Worm (Caenorhabditis elegans) whole organism, young adult: ENCODE measurements around the gene vhp-1.

Source experiments
- B0035.1 ChIP-seq: sonication (generic microtip); optimal IDR thresholded peaks from 2 replicates; lab custom pipeline; 2016; ENCODE audit warnings: missing genetic modification characterization, mild to moderate bottlenecking, missing compliant biosample characterization, missing genotype, missing genetic modification reagents
- B0336.3 ChIP-seq: fragments of 200-800 bp; sonication (Bioruptor generic); IDR thresholded peaks from 2 replicates; pipeline ENCODE4 v1.3.6; 2022; ENCODE audit warnings: missing genetic modification characterization, missing compliant biosample characterization
- D2030.7 ChIP-seq: fragments of 200-800 bp; sonication (Bioruptor generic); IDR thresholded peaks from 2 replicates; pipeline ENCODE4 v1.3.6; 2022; ENCODE audit warnings: missing genetic modification reagents, missing genetic modification characterization, missing compliant biosample characterization
- F37B4.10 ChIP-seq: fragments of 200-800 bp; sonication (Bioruptor generic); IDR thresholded peaks from 2 replicates; pipeline ENCODE4 v1.3.6; 2022; ENCODE audit warnings: missing genetic modification characterization, missing compliant biosample characterization
- K11D2.4 ChIP-seq: fragments of 200-800 bp; sonication (Bioruptor generic); IDR thresholded peaks from 2 replicates; pipeline ENCODE4 v1.3.6; 2022; ENCODE audit warnings: missing genetic modification reagents, missing genetic modification characterization, missing compliant biosample characterization
- T26A5.8 ChIP-seq: sonication (generic microtip); optimal IDR thresholded peaks from 2 replicates; lab custom pipeline; 2016; ENCODE audit warnings: missing genetic modification characterization, missing compliant biosample characterization
- Y56A3A.18 ChIP-seq: fragments of 200-800 bp; sonication (Bioruptor generic); IDR thresholded peaks from 2 replicates; pipeline ENCODE4 v1.3.6; 2022; ENCODE audit warnings: missing genetic modification reagents, missing genetic modification characterization, missing compliant biosample characterization
- atf-7 ChIP-seq: sonication (generic microtip); optimal IDR thresholded peaks from 2 replicates; lab custom pipeline; 2017; ENCODE audit warnings: mild to moderate bottlenecking, missing genetic modification characterization, missing compliant biosample characterization
- bed-2 ChIP-seq: fragments of 200-800 bp; sonication (Bioruptor generic); IDR thresholded peaks from 2 replicates; pipeline ENCODE4 v1.3.6; 2022; ENCODE audit warnings: missing genetic modification reagents, missing genetic modification characterization, missing compliant biosample characterization
- cebp-1 ChIP-seq, 2 experiments: fragments of 200-800 bp in 1 of 2; sonication (Bioruptor generic) in 1 of 2; sonication (generic microtip) in 1 of 2; IDR thresholded peaks in 1 of 2; optimal IDR thresholded peaks in 1 of 2; 2 replicates each; pipeline versions ENCODE4 v1.3.6 to Lab custom; 2017 to 2022; ENCODE audit warnings: missing compliant biosample characterization in 2 of 2, missing genetic modification characterization in 2 of 2, mild to moderate bottlenecking in 1 of 2, missing genetic modification reagents in 1 of 2, moderate library complexity in 1 of 2
- cebp-2 ChIP-seq: fragments of 200-800 bp; sonication (Bioruptor generic); IDR thresholded peaks from 2 replicates; pipeline ENCODE4 v1.3.6; 2022; ENCODE audit warnings: missing genetic modification characterization, missing compliant biosample characterization
- ceh-91 ChIP-seq: fragments of 200-800 bp; sonication (Bioruptor generic); IDR thresholded peaks from 2 replicates; pipeline ENCODE4 v1.3.6; 2022; ENCODE audit warnings: missing genetic modification reagents, missing genetic modification characterization, missing compliant biosample characterization
- gei-17 ChIP-seq: fragments of 200-800 bp; sonication (Bioruptor generic); optimal IDR thresholded peaks from 2 replicates; lab custom pipeline; 2018; ENCODE audit warnings: mild to moderate bottlenecking, missing genetic modification characterization, missing compliant biosample characterization
- hmg-1.2 ChIP-seq: fragments of 200-800 bp; sonication (Bioruptor generic); IDR thresholded peaks from 2 replicates; pipeline ENCODE4 v1.3.6; 2022; ENCODE audit warnings: missing genetic modification reagents, missing genetic modification characterization, missing compliant biosample characterization
- let-526 ChIP-seq: fragments of 200-800 bp; sonication (Bioruptor generic); IDR thresholded peaks from 2 replicates; pipeline ENCODE4 v1.3.6; 2022; ENCODE audit warnings: missing genetic modification reagents, missing genetic modification characterization, missing compliant biosample characterization
- lin-26 ChIP-seq: fragments of 200-800 bp; sonication (Bioruptor generic); IDR thresholded peaks from 2 replicates; pipeline ENCODE4 v1.3.6; 2022; ENCODE audit warnings: missing genetic modification reagents, missing genetic modification characterization, missing compliant biosample characterization
- lin-54 ChIP-seq: fragments of 200-800 bp; sonication (Bioruptor generic); optimal IDR thresholded peaks from 2 replicates; lab custom pipeline; 2018; ENCODE audit warnings: mild to moderate bottlenecking, missing genetic modification characterization, missing compliant biosample characterization
- lir-1 ChIP-seq: fragments of 200-800 bp; sonication (Bioruptor generic); conservative IDR thresholded peaks from 2 replicates; pipeline ENCODE4 v1.3.6; 2022; ENCODE audit warnings: missing genetic modification reagents, missing genetic modification characterization, missing compliant biosample characterization
- lsl-1 ChIP-seq: fragments of 200-800 bp; sonication (Bioruptor generic); optimal IDR thresholded peaks from 2 replicates; lab custom pipeline; 2018; ENCODE audit warnings: mild to moderate bottlenecking, missing genetic modification characterization, moderate library complexity, missing compliant biosample characterization
- lsy-27 ChIP-seq: sonication (generic microtip); optimal IDR thresholded peaks from 2 replicates; lab custom pipeline; 2017; ENCODE audit warnings: missing genetic modification characterization, mild to moderate bottlenecking, missing compliant biosample characterization, antibody characterized with exemption, missing genotype, borderline replicate concordance; ENCODE audit not compliant: insufficient read depth
- nfya-2 ChIP-seq: fragments of 200-800 bp; sonication (Bioruptor generic); IDR thresholded peaks from 2 replicates; pipeline ENCODE4 v1.3.6; 2022; ENCODE audit warnings: missing genetic modification reagents, missing genetic modification characterization, missing compliant biosample characterization
- nfyb-1 ChIP-seq: fragments of 200-800 bp; sonication (Bioruptor generic); IDR thresholded peaks from 2 replicates; pipeline ENCODE4 v1.3.6; 2022; ENCODE audit warnings: missing genetic modification reagents, missing genetic modification characterization, missing compliant biosample characterization
- nhr-179 ChIP-seq: sonication (generic microtip); optimal IDR thresholded peaks from 2 replicates; lab custom pipeline; 2016; ENCODE audit warnings: mild to moderate bottlenecking, missing genetic modification characterization, missing compliant biosample characterization
- nhr-90 ChIP-seq: sonication (generic microtip); optimal IDR thresholded peaks from 2 replicates; lab custom pipeline; 2016; ENCODE audit warnings: missing genotype, mild to moderate bottlenecking, missing genetic modification characterization, missing compliant biosample characterization
- pha-4 ChIP-seq: fragments of 150-350 bp; sonication (generic microtip); optimal IDR thresholded peaks from 2 replicates; lab custom pipeline; 2014; ENCODE audit warnings: missing biosample characterization, missing genetic modification reagents, missing genetic modification characterization
- repo-1 ChIP-seq: sonication (generic microtip); optimal IDR thresholded peaks from 2 replicates; lab custom pipeline; 2017; ENCODE audit warnings: mild to moderate bottlenecking, missing genetic modification characterization, missing compliant biosample characterization
- sea-2 ChIP-seq: fragments of 200-800 bp; sonication (Bioruptor generic); IDR thresholded peaks from 2 replicates; pipeline ENCODE4 v1.3.6; 2022; ENCODE audit warnings: missing genetic modification characterization, missing compliant biosample characterization
- snpc-4 ChIP-seq, 5 experiments: fragments of 150-350 bp in 1 of 5; sonication (generic microtip) in 4 of 5; optimal IDR thresholded peaks; 2 replicates each; lab custom pipeline; 2014 to 2018; ENCODE audit warnings: missing genetic modification characterization in 5 of 5, missing biosample characterization in 3 of 5, antibody characterized with exemption in 2 of 5, mild to moderate bottlenecking in 2 of 5, missing compliant biosample characterization in 2 of 5, missing genotype in 2 of 5, moderate library complexity in 2 of 5, missing genetic modification reagents in 1 of 5
- unc-62 ChIP-seq: fragments of 150-350 bp; optimal IDR thresholded peaks from 2 replicates; lab custom pipeline; 2014; ENCODE audit warnings: missing biosample characterization, missing genetic modification reagents, missing genetic modification characterization
- zfh-2 ChIP-seq: fragments of 200-800 bp; sonication (Bioruptor generic); conservative IDR thresholded peaks from 2 replicates; pipeline ENCODE4 v1.3.6; 2022; ENCODE audit warnings: missing genetic modification reagents, missing genetic modification characterization, missing compliant biosample characterization
- zim-3 ChIP-seq: sonication (generic microtip); optimal IDR thresholded peaks from 2 replicates; lab custom pipeline; 2017; ENCODE audit warnings: mild to moderate bottlenecking, missing genetic modification characterization, moderate library complexity, missing compliant biosample characterization
- ztf-26 ChIP-seq: sonication (generic microtip); optimal IDR thresholded peaks from 2 replicates; lab custom pipeline; 2017; ENCODE audit warnings: missing genetic modification characterization, missing compliant biosample characterization

vhp-1 gene

DNA sequence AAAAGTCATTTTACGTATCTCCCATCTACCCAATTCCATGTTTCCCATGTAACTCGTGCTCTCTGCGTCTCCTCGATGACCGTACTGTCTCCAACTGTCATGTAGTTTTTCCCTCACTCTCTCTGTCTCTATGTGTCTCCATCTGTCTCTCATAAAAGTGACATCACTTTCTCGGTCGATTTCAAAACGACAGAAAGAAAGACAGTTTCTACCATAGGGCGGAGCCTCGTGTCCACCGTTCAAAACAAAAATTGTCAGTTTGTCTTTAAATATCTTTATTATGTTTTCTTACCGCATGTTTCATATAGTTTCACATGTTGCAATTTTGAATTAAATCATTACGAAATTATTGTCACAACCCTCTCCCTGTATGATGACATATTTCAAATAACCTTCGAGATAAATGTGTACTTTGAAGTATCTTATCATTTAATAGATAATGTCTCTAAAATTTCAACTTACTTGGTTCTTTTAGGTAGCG, 7.2 kb downstream of the vhp-1 start (continued):
- TF ChIP-seq ztf-26 (tag; lab: Kevin White, UChicago) (peak; percentile 67), bed-2 (GFP tag; lab: Robert Waterston, UW) (no peak), ceh-91 (GFP tag; lab: Robert Waterston, UW) (no peak), nhr-90 (tag; lab: Kevin White, UChicago) (peak; percentile 47), K11D2.4 (GFP tag; lab: Robert Waterston, UW) (peak; percentile 59; the same call in 1 of the 2 replicates), let-526 (GFP tag; lab: Robert Waterston, UW) (no peak), B0336.3 (GFP tag; lab: Robert Waterston, UW) (peak; percentile 64; the same call in 1 of the 2 replicates), atf-7 (peak; percentile 99), zim-3 (tag; lab: Kevin White, UChicago) (no peak), pha-4 (tag; lab: Kevin White, UChicago) (peak; percentile 77), cebp-2 (GFP tag; lab: Robert Waterston, UW) (no peak), F37B4.10 (GFP tag; lab: Robert Waterston, UW) (no peak), unc-62 (GFP tag; lab: Kevin White, UChicago) (peak; percentile 60), hmg-1.2 (GFP tag; lab: Robert Waterston, UW) (peak; percentile 91)

DNA sequence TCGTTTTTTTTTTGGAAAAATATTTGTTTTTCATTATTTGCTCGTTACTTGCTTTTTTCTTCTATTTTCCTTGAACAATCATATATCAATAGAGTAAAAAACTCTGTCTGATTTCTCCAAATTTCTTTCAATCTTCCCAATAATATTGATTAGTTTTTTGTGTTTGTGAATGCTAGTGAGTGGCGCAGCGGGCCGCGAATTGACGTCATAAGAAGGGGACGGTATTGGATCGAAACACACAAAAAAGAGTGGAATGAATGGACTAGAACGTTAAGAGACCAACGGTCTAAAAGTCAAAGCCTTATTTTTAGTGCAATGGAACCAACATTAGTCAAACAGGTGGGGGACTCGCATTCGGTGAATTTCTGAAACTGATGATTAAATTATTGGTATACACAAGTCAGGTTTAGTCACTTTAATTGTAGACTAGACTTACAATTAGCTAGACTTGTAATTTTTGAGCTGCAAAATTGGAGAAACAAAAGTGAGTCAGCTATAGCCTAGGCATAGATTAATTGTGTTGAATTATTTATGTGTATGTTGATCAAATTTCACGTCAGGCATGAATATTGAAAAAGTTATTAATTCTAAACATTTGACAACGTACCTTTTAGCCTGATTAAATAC, 8.7 kb downstream of the vhp-1 start:
- TF ChIP-seq T26A5.8 (tag; lab: Kevin White, UChicago) (no peak), nfya-2 (GFP tag; lab: Robert Waterston, UW) (no peak), nhr-179 (no peak), bed-2 (GFP tag; lab: Robert Waterston, UW) (no peak), nfyb-1 (no peak), lin-26 (GFP tag; lab: Robert Waterston, UW) (no peak), sea-2 (GFP tag; lab: Robert Waterston, UW) (no peak), gei-17 (no peak), D2030.7 (GFP tag; lab: Robert Waterston, UW) (no peak), lsy-27 (no peak), zim-3 (tag; lab: Kevin White, UChicago) (peak; percentile 3), lir-1 (GFP tag; lab: Robert Waterston, UW) (no peak), B0035.1 (no peak), atf-7 (no peak), repo-1 (peak; percentile 18), Y56A3A.18 (GFP tag; lab: Robert Waterston, UW) (no peak)

DNA sequence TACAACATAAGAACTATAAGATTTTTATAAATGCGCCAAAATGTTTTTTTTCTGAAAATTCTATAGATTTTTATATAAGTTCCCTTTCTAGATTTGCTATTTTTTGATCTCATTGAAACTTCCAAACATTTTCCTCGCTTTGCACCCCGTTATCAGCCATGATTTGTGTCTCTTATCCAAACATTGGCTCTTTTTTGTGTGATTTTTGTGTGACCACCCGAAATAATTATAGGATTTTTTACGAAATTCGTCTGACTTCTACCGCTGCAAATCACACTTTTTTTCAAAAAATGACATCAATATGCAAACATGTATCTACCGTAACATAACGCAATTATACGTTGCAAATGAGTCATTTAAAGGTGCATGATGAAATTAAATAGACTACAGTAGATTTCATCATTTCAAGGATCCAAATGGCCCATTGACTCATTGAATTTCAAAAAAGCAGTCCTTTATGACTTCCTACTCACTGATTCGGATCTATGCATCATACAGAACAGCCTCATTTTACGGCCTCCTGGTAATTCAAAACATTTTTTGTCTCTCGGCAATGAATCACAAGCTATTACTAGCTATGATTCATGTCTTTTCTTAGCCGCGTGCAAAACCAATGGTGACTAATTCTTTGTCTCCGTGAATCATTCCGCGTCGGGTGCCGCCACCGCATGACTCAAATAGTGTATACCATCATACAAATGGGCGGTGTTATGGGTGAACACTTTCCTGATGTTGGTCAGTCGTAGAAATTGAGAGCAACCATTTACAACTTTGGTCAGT, 9.5 kb downstream of the vhp-1 start:
- TF ChIP-seq zfh-2 (GFP tag; lab: Robert Waterston, UW) (no peak), nfyb-1 (0 out of 2 replicates have a peak, but pooled peaks have one; percentile 12), B0336.3 (GFP tag; lab: Robert Waterston, UW) (no peak), cebp-1 (GFP tag; IDR thresholded peaks at IDR 0.05; lab: Robert Waterston, UW) (no peak), cebp-1 (tag; optimal IDR thresholded peaks at IDR 0.05; lab: Kevin White, UChicago) (peak; percentile 28), snpc-4 (GFP tag; optimal IDR thresholded peaks at IDR 0.05; lab: Kevin White, UChicago) (no peak), snpc-4 (tag; optimal IDR thresholded peaks at IDR 0.05; lab: Kevin White, UChicago) (no peak), lsl-1 (GFP tag; lab: Kevin White, UChicago) (no peak), lin-54 (GFP tag; lab: Kevin White, UChicago) (no peak)
- TF ChIP-seq, all 124 proteins: peak for 2
